In the genomic region with DNA sequence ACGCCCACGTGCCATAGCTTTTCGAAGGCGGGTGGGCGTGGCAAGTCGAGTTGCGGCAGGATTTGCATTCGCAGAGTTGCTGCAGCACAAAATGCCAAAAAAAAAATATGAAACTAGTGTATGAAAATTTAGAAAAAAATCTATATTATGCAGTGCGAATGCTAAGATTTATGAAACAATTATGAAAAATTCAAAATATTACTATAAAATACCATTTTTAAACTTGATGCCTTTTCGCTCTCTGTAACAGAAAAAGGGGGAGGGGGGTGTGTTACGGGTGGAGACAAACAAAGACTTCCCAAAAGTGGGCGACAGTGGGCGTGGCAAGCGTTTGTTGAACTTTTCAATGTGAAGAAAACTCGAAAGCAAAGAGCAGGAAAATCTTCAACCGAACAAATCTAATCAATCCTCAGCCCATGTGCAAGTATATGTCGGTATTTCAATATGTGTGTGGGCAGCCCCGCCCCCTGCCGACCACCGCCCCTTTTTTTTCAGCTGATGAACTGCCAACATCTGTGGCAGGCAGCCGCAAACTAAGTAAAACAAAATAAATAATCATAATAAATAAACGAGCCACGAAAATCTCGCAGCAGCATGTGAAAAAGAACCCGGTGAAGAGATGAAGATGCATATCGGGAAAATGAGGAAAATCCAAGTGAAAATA, we compare ENCODE assay signal across 1 fruit fly cellular context.
TF ChIP-seq lines count a peak whose summit lies in the region.

No protein-coding gene starts in this region.

TF ChIP-seq in whole organism, embryonic, 481 proteins besides CTCF, POLR2A, EP300 and RAD21 (continued from another document):
- TF ChIP-seq HmgZ (tag; optimal IDR thresholded peaks at IDR 0.05; lab: Kevin White, UChicago) = no peak
- TF ChIP-seq Atf6 (GFP tag; IDR thresholded peaks at IDR 0.05; lab: Robert Waterston, UW) = no peak
- no peak for TF ChIP-seq Oli (tag; optimal IDR thresholded peaks at IDR 0.05; lab: Kevin White, UChicago)
- TF ChIP-seq kay (GFP tag; optimal IDR thresholded peaks at IDR 0.05; lab: Kevin White, UChicago) = no peak
- TF ChIP-seq CG12769 (tag; optimal IDR thresholded peaks at IDR 0.05; lab: Kevin White, UChicago) = no peak
- no peak for TF ChIP-seq dan (GFP tag; IDR thresholded peaks at IDR 0.05; lab: Robert Waterston, UW)
- TF ChIP-seq CG2199 (GFP tag; IDR thresholded peaks at IDR 0.05; lab: Robert Waterston, UW) = no peak
- no peak for TF ChIP-seq crp (GFP tag; optimal IDR thresholded peaks at IDR 0.05; lab: Kevin White, UChicago)
- TF ChIP-seq CG7745 (tag; optimal IDR thresholded peaks at IDR 0.05; lab: Kevin White, UChicago) = no peak
- no peak for TF ChIP-seq CG14860 (GFP tag; IDR thresholded peaks at IDR 0.05; lab: Robert Waterston, UW; ENCODE audit: partially characterized antibody)
- no peak for TF ChIP-seq HmgD (GFP tag; optimal IDR thresholded peaks at IDR 0.05; lab: Kevin White, UChicago)
- TF ChIP-seq E2f1 (GFP tag; IDR thresholded peaks at IDR 0.05; lab: Robert Waterston, UW) = no peak
- no peak for TF ChIP-seq CG1233 (GFP tag; optimal IDR thresholded peaks at IDR 0.05; lab: Kevin White, UChicago)
- TF ChIP-seq CG12071 (GFP tag; optimal IDR thresholded peaks at IDR 0.05; lab: Kevin White, UChicago) = no peak
- peak; percentile 12; the same call in 1 of the 2 replicates for TF ChIP-seq wor (GFP tag; IDR thresholded peaks at IDR 0.05; lab: Robert Waterston, UW)
- TF ChIP-seq ems (GFP tag; optimal IDR thresholded peaks at IDR 0.05; lab: Kevin White, UChicago) = no peak
- no peak for TF ChIP-seq CG17385 (GFP tag; optimal IDR thresholded peaks at IDR 0.05; lab: Kevin White, UChicago)
- no peak for TF ChIP-seq BtbVII (GFP tag; optimal IDR thresholded peaks at IDR 0.05; lab: Kevin White, UChicago)
- TF ChIP-seq pum (GFP tag; optimal IDR thresholded peaks at IDR 0.05; lab: Kevin White, UChicago) = no peak
- TF ChIP-seq sisA (GFP tag; IDR thresholded peaks at IDR 0.05; lab: Robert Waterston, UW) = peak; percentile 17; the same call in 1 of the 2 replicates
- no peak for TF ChIP-seq seq (GFP tag; IDR thresholded peaks at IDR 0.05; lab: Robert Waterston, UW)
- peak; percentile 67 for TF ChIP-seq twi (tag; optimal IDR thresholded peaks at IDR 0.05; lab: Kevin White, UChicago)
- TF ChIP-seq fd96Cb (tag; optimal IDR thresholded peaks at IDR 0.05; lab: Kevin White, UChicago) = no peak
- TF ChIP-seq NK7.1 (GFP tag; optimal IDR thresholded peaks at IDR 0.05; lab: Kevin White, UChicago) = no peak
- TF ChIP-seq eve (GFP tag; optimal IDR thresholded peaks at IDR 0.05; lab: Kevin White, UChicago) = peak in 1 of 2 experiments; percentile 21
- no peak for TF ChIP-seq CG7987 (GFP tag; optimal IDR thresholded peaks at IDR 0.05; lab: Kevin White, UChicago)
- TF ChIP-seq luna (GFP tag; optimal IDR thresholded peaks at IDR 0.05; lab: Kevin White, UChicago) = no peak
- TF ChIP-seq CG12155 (GFP tag; optimal IDR thresholded peaks at IDR 0.05; lab: Kevin White, UChicago) = no peak
- no peak for TF ChIP-seq en (GFP tag; optimal IDR thresholded peaks at IDR 0.05; lab: Kevin White, UChicago)
- TF ChIP-seq CG15696 (tag; optimal IDR thresholded peaks at IDR 0.05; lab: Kevin White, UChicago) = no peak
- no peak for TF ChIP-seq slbo (GFP tag; IDR thresholded peaks at IDR 0.05; lab: Robert Waterston, UW)
- TF ChIP-seq Doc3 (GFP tag; IDR thresholded peaks at IDR 0.05; lab: Robert Waterston, UW; ENCODE audit: partially characterized antibody) = no peak
- no peak for TF ChIP-seq Six4 (GFP tag; optimal IDR thresholded peaks at IDR 0.05; lab: Kevin White, UChicago)
- TF ChIP-seq ase (GFP tag; IDR thresholded peaks at IDR 0.05; lab: Robert Waterston, UW) = no peak
- TF ChIP-seq CG10979 (tag; optimal IDR thresholded peaks at IDR 0.05; lab: Kevin White, UChicago) = peak; percentile 39
- no peak for TF ChIP-seq CG8359 (GFP tag; optimal IDR thresholded peaks at IDR 0.05; lab: Kevin White, UChicago; ENCODE audit: borderline replicate concordance)
- no peak for TF ChIP-seq Opbp (GFP tag; IDR thresholded peaks at IDR 0.05; lab: Robert Waterston, UW; ENCODE audit: partially characterized antibody)
- no peak for TF ChIP-seq ara (GFP tag; IDR thresholded peaks at IDR 0.05; lab: Robert Waterston, UW)
- no peak for TF ChIP-seq CG11695 (GFP tag; IDR thresholded peaks at IDR 0.05; lab: Robert Waterston, UW)
- no peak for TF ChIP-seq fd102C (GFP tag; optimal IDR thresholded peaks at IDR 0.05; lab: Kevin White, UChicago)
- TF ChIP-seq Dfd (GFP tag; optimal IDR thresholded peaks at IDR 0.05; lab: Kevin White, UChicago) = no peak
- TF ChIP-seq repo (GFP tag; optimal IDR thresholded peaks at IDR 0.05; lab: Kevin White, UChicago) = no peak
- no peak for TF ChIP-seq wdn (GFP tag; IDR thresholded peaks at IDR 0.05; lab: Robert Waterston, UW)
- TF ChIP-seq CG4617 (GFP tag; optimal IDR thresholded peaks at IDR 0.05; lab: Kevin White, UChicago; ENCODE audit: borderline replicate concordance) = no peak
- no peak for TF ChIP-seq Gug (GFP tag; IDR thresholded peaks at IDR 0.05; lab: Robert Waterston, UW)
- TF ChIP-seq CG8924 (tag; optimal IDR thresholded peaks at IDR 0.05; lab: Kevin White, UChicago) = no peak
- no peak for TF ChIP-seq gcm2 (GFP tag; optimal IDR thresholded peaks at IDR 0.05; lab: Kevin White, UChicago)
- TF ChIP-seq hth (optimal IDR thresholded peaks at IDR 0.05; lab: Kevin White, UChicago) = no peak
- TF ChIP-seq Vsx1 (GFP tag; optimal IDR thresholded peaks at IDR 0.05; lab: Kevin White, UChicago) = no peak
- no peak for TF ChIP-seq CG18599 (GFP tag; optimal IDR thresholded peaks at IDR 0.05; lab: Kevin White, UChicago)
- no peak for TF ChIP-seq PHDP (tag; optimal IDR thresholded peaks at IDR 0.05; lab: Kevin White, UChicago)
- TF ChIP-seq bbx (GFP tag; IDR thresholded peaks at IDR 0.05; lab: Robert Waterston, UW; ENCODE audit: partially characterized antibody) = no peak
- peak; percentile 36 for TF ChIP-seq phol (tag; optimal IDR thresholded peaks at IDR 0.05; lab: Kevin White, UChicago)
- no peak for TF ChIP-seq row (GFP tag; IDR thresholded peaks at IDR 0.05; lab: Robert Waterston, UW)
- TF ChIP-seq ranshi (GFP tag; IDR thresholded peaks at IDR 0.05; lab: Robert Waterston, UW) = no peak
- no peak for TF ChIP-seq CG6175 (GFP tag; IDR thresholded peaks at IDR 0.05; lab: Robert Waterston, UW)
- TF ChIP-seq Lpt (GFP tag; optimal IDR thresholded peaks at IDR 0.05; lab: Kevin White, UChicago) = no peak
- no peak for TF ChIP-seq CG13123 (GFP tag; optimal IDR thresholded peaks at IDR 0.05; lab: Kevin White, UChicago)
- no peak for TF ChIP-seq Rx (GFP tag; IDR thresholded peaks at IDR 0.05; lab: Robert Waterston, UW)
- TF ChIP-seq TFAM (GFP tag; optimal IDR thresholded peaks at IDR 0.05; lab: Kevin White, UChicago) = no peak
- peak; percentile 42 for TF ChIP-seq gem (tag; optimal IDR thresholded peaks at IDR 0.05; lab: Kevin White, UChicago)
- TF ChIP-seq CG30431 (GFP tag; optimal IDR thresholded peaks at IDR 0.05; lab: Kevin White, UChicago) = no peak
- no peak for TF ChIP-seq CG10267 (tag; optimal IDR thresholded peaks at IDR 0.05; lab: Kevin White, UChicago)
- TF ChIP-seq mirr (GFP tag; optimal IDR thresholded peaks at IDR 0.05; lab: Kevin White, UChicago) = no peak
- TF ChIP-seq CG32772 (GFP tag; IDR thresholded peaks at IDR 0.05; lab: Robert Waterston, UW) = no peak
- TF ChIP-seq HLHmδ (GFP tag; optimal IDR thresholded peaks at IDR 0.05; lab: Kevin White, UChicago) = no peak
- TF ChIP-seq Ptx1 (GFP tag; IDR thresholded peaks at IDR 0.05; lab: Robert Waterston, UW) = peak; percentile 24; the same call in 1 of the 2 replicates
- no peak for TF ChIP-seq cg (GFP tag; optimal IDR thresholded peaks at IDR 0.05; lab: Kevin White, UChicago)
- TF ChIP-seq Side (GFP tag; optimal IDR thresholded peaks at IDR 0.05; lab: Kevin White, UChicago) = no peak
- no peak for TF ChIP-seq CG11456 (GFP tag; IDR thresholded peaks at IDR 0.05; lab: Robert Waterston, UW)
- peak; percentile 31 for TF ChIP-seq Blimp-1 (GFP tag; optimal IDR thresholded peaks at IDR 0.05; lab: Kevin White, UChicago)
- TF ChIP-seq tio (GFP tag; optimal IDR thresholded peaks at IDR 0.05; lab: Kevin White, UChicago) = peak; percentile 10
- no peak for TF ChIP-seq CG16863 (GFP tag; optimal IDR thresholded peaks at IDR 0.05; lab: Kevin White, UChicago)
- TF ChIP-seq CG6689 (GFP tag; IDR thresholded peaks at IDR 0.05; lab: Robert Waterston, UW) = no peak
- no peak for TF ChIP-seq CG9817 (tag; optimal IDR thresholded peaks at IDR 0.05; lab: Kevin White, UChicago)
- no peak for TF ChIP-seq CG31224 (GFP tag; IDR thresholded peaks at IDR 0.05; lab: Robert Waterston, UW)
- no peak for TF ChIP-seq Dek (tag; optimal IDR thresholded peaks at IDR 0.05; lab: Kevin White, UChicago)
- no peak for TF ChIP-seq CG17612 (GFP tag; IDR thresholded peaks at IDR 0.05; lab: Robert Waterston, UW)
- no peak for TF ChIP-seq H15 (GFP tag; IDR thresholded peaks at IDR 0.05; lab: Robert Waterston, UW)
- no peak for TF ChIP-seq CG2116 (GFP tag; optimal IDR thresholded peaks at IDR 0.05; lab: Kevin White, UChicago)
- no peak for TF ChIP-seq CG11696 (GFP tag; IDR thresholded peaks at IDR 0.05; lab: Robert Waterston, UW)
- TF ChIP-seq br (optimal IDR thresholded peaks at IDR 0.05; lab: Kevin White, UChicago) = no peak
- TF ChIP-seq shn (GFP tag; optimal IDR thresholded peaks at IDR 0.05; lab: Kevin White, UChicago) = no peak
- TF ChIP-seq sr (GFP tag; IDR thresholded peaks at IDR 0.05; lab: Robert Waterston, UW) = peak; percentile 74
- no peak for TF ChIP-seq mam (GFP tag; optimal IDR thresholded peaks at IDR 0.05; lab: Kevin White, UChicago)
- TF ChIP-seq YL-1 (GFP tag; optimal IDR thresholded peaks at IDR 0.05; lab: Kevin White, UChicago) = no peak
- no peak for TF ChIP-seq Ada2b (GFP tag; IDR thresholded peaks at IDR 0.05; lab: Robert Waterston, UW)
- TF ChIP-seq tup (GFP tag; optimal IDR thresholded peaks at IDR 0.05; lab: Kevin White, UChicago) = no peak
- no peak for TF ChIP-seq CG4328 (GFP tag; optimal IDR thresholded peaks at IDR 0.05; lab: Kevin White, UChicago)
- no peak for TF ChIP-seq emc (GFP tag; optimal IDR thresholded peaks at IDR 0.05; lab: Kevin White, UChicago)
- peak; percentile 22 for TF ChIP-seq CG8388 (GFP tag; optimal IDR thresholded peaks at IDR 0.05; lab: Kevin White, UChicago)
- TF ChIP-seq CG7963 (GFP tag; IDR thresholded peaks at IDR 0.05; lab: Robert Waterston, UW; ENCODE audit: partially characterized antibody) = no peak
- TF ChIP-seq CG1603 (tag; optimal IDR thresholded peaks at IDR 0.05; lab: Kevin White, UChicago) = no peak
- no peak for TF ChIP-seq crol (GFP tag; IDR thresholded peaks at IDR 0.05; lab: Robert Waterston, UW)
- no peak for TF ChIP-seq CG11247 (GFP tag; IDR thresholded peaks at IDR 0.05; lab: Robert Waterston, UW)
- no peak for TF ChIP-seq CG6254 (GFP tag; optimal IDR thresholded peaks at IDR 0.05; lab: Kevin White, UChicago)
- no peak for TF ChIP-seq trem (tag; optimal IDR thresholded peaks at IDR 0.05; lab: Kevin White, UChicago)
- TF ChIP-seq CG31365 (tag; optimal IDR thresholded peaks at IDR 0.05; lab: Kevin White, UChicago) = no peak
- TF ChIP-seq Hand (GFP tag; optimal IDR thresholded peaks at IDR 0.05; lab: Kevin White, UChicago) = no peak
- no peak for TF ChIP-seq D19A (tag; optimal IDR thresholded peaks at IDR 0.05; lab: Kevin White, UChicago)
- TF ChIP-seq CG5245 (GFP tag; optimal IDR thresholded peaks at IDR 0.05; lab: Kevin White, UChicago) = no peak
- TF ChIP-seq Dbx (GFP tag; IDR thresholded peaks at IDR 0.05; lab: Robert Waterston, UW) = no peak
- no peak for TF ChIP-seq kah (GFP tag; optimal IDR thresholded peaks at IDR 0.05; lab: Kevin White, UChicago)
- no peak for TF ChIP-seq tap (tag; optimal IDR thresholded peaks at IDR 0.05; lab: Kevin White, UChicago)
- TF ChIP-seq CG12744 (GFP tag; optimal IDR thresholded peaks at IDR 0.05; lab: Kevin White, UChicago) = no peak
- peak; percentile 1 for TF ChIP-seq nau (GFP tag; optimal IDR thresholded peaks at IDR 0.05; lab: Kevin White, UChicago)
- no peak for TF ChIP-seq Spps (tag; optimal IDR thresholded peaks at IDR 0.05; lab: Kevin White, UChicago)
- no peak for TF ChIP-seq onecut (GFP tag; IDR thresholded peaks at IDR 0.05; lab: Robert Waterston, UW)
- no peak for TF ChIP-seq CG6654 (GFP tag; optimal IDR thresholded peaks at IDR 0.05; lab: Kevin White, UChicago)
- TF ChIP-seq dpn (GFP tag; optimal IDR thresholded peaks at IDR 0.05; lab: Kevin White, UChicago) = no peak
- no peak for TF ChIP-seq slp2 (GFP tag; optimal IDR thresholded peaks at IDR 0.05; lab: Kevin White, UChicago)
- TF ChIP-seq CG12659 (GFP tag; optimal IDR thresholded peaks at IDR 0.05; lab: Kevin White, UChicago) = no peak
- TF ChIP-seq CG5180 (GFP tag; optimal IDR thresholded peaks at IDR 0.05; lab: Kevin White, UChicago) = no peak
- TF ChIP-seq CG18262 (tag; optimal IDR thresholded peaks at IDR 0.05; lab: Kevin White, UChicago) = peak; percentile 27
- TF ChIP-seq CG30403 (GFP tag; optimal IDR thresholded peaks at IDR 0.05; lab: Kevin White, UChicago) = peak; percentile 23
- no peak for TF ChIP-seq Hr3 (GFP tag; optimal IDR thresholded peaks at IDR 0.05; lab: Kevin White, UChicago)
- no peak for TF ChIP-seq hkb (optimal IDR thresholded peaks at IDR 0.05; lab: Kevin White, UChicago)
- TF ChIP-seq hkb (GFP tag; IDR thresholded peaks at IDR 0.05; lab: Robert Waterston, UW) = no peak
